Worm (Caenorhabditis elegans) whole organism, L2 larva: Measurements from ENCODE around the gene F35C11.4.

ENCODE experiments used
- C34F6.9 ChIP-seq: fragments of 150-350 bp; optimal IDR thresholded peaks from 2 replicates; lab custom pipeline; 2014; ENCODE audit warnings: missing biosample characterization, missing genetic modification characterization
- F13H6.1 ChIP-seq: sonication (generic microtip); optimal IDR thresholded peaks from 2 replicates; lab custom pipeline; 2016; ENCODE audit warnings: missing genetic modification characterization, missing compliant biosample characterization
- R02D3.7 ChIP-seq: fragments of 150-350 bp; optimal IDR thresholded peaks from 2 replicates; lab custom pipeline; 2014; ENCODE audit warnings: missing biosample characterization, missing genetic modification characterization
- alr-1 ChIP-seq: fragments of 150-350 bp; optimal IDR thresholded peaks from 2 replicates; lab custom pipeline; 2014; ENCODE audit warnings: missing biosample characterization, missing genetic modification characterization
- aly-2 ChIP-seq: fragments of 150-350 bp; optimal IDR thresholded peaks from 2 replicates; lab custom pipeline; 2014; ENCODE audit warnings: missing biosample characterization, missing genetic modification characterization
- ama-1 ChIP-seq: fragments of 150-350 bp; optimal IDR thresholded peaks from 2 replicates; lab custom pipeline; 2018; ENCODE audit warnings: inconsistent platforms
- blmp-1 ChIP-seq: sonication (generic microtip); optimal IDR thresholded peaks from 2 replicates; lab custom pipeline; 2017; ENCODE audit warnings: missing genetic modification characterization, mild to moderate bottlenecking, missing compliant biosample characterization, antibody characterized with exemption, moderate library complexity; ENCODE audit not compliant: insufficient read depth
- ceh-82 ChIP-seq: fragments of 150-350 bp; optimal IDR thresholded peaks from 2 replicates; lab custom pipeline; 2014; ENCODE audit warnings: missing biosample characterization, missing genetic modification characterization
- dmd-4 ChIP-seq: sonication (generic microtip); optimal IDR thresholded peaks from 2 replicates; lab custom pipeline; 2017; ENCODE audit warnings: missing biosample characterization, missing genetic modification characterization
- egl-27 ChIP-seq: sonication (generic microtip); optimal IDR thresholded peaks from 3 replicates; lab custom pipeline; 2017; ENCODE audit warnings: missing biosample characterization, missing genetic modification reagents, missing genetic modification characterization
- elt-3 ChIP-seq: sonication (generic microtip); optimal IDR thresholded peaks from 2 replicates; lab custom pipeline; 2017; ENCODE audit warnings: missing biosample characterization, missing genetic modification characterization
- fos-1 ChIP-seq: fragments of 150-350 bp; optimal IDR thresholded peaks from 2 replicates; lab custom pipeline; 2014; ENCODE audit warnings: missing biosample characterization, missing genetic modification characterization
- gmeb-1 ChIP-seq: fragments of 150-350 bp; optimal IDR thresholded peaks from 2 replicates; lab custom pipeline; 2014; ENCODE audit warnings: missing biosample characterization, missing genetic modification characterization
- lin-13 ChIP-seq: fragments of 150-350 bp; optimal IDR thresholded peaks from 2 replicates; lab custom pipeline; 2014; ENCODE audit warnings: missing biosample characterization, missing genetic modification reagents, missing genetic modification characterization
- lsy-2 ChIP-seq, 2 experiments: fragments of 150-350 bp in 1 of 2; sonication (generic microtip) in 1 of 2; optimal IDR thresholded peaks; 2 replicates each; lab custom pipeline; 2014 to 2017; ENCODE audit warnings: missing biosample characterization in 2 of 2, missing genetic modification characterization in 2 of 2
- mab-5 ChIP-seq: fragments of 150-350 bp; optimal IDR thresholded peaks from 2 replicates; lab custom pipeline; 2014; ENCODE audit warnings: missing biosample characterization, missing genetic modification characterization
- nhr-10 ChIP-seq: sonication (generic microtip); optimal IDR thresholded peaks from 2 replicates; lab custom pipeline; 2017; ENCODE audit warnings: missing biosample characterization, missing genetic modification characterization
- nhr-12 ChIP-seq: fragments of 150-350 bp; optimal IDR thresholded peaks from 2 replicates; lab custom pipeline; 2014; ENCODE audit warnings: missing biosample characterization, missing genetic modification characterization
- nhr-129 ChIP-seq: fragments of 150-350 bp; optimal IDR thresholded peaks from 2 replicates; lab custom pipeline; 2014; ENCODE audit warnings: missing biosample characterization, missing genetic modification characterization
- nhr-21 ChIP-seq: fragments of 150-350 bp; optimal IDR thresholded peaks from 2 replicates; lab custom pipeline; 2014; ENCODE audit warnings: missing biosample characterization, missing genetic modification characterization
- nhr-23 ChIP-seq: fragments of 150-350 bp; optimal IDR thresholded peaks from 2 replicates; lab custom pipeline; 2014; ENCODE audit warnings: missing biosample characterization, missing genetic modification reagents, missing genetic modification characterization
- nhr-77 ChIP-seq: fragments of 150-350 bp; optimal IDR thresholded peaks from 2 replicates; lab custom pipeline; 2014; ENCODE audit warnings: missing biosample characterization, missing genetic modification characterization
- peb-1 ChIP-seq: fragments of 150-350 bp; optimal IDR thresholded peaks from 2 replicates; lab custom pipeline; 2014; ENCODE audit warnings: missing biosample characterization, missing genetic modification characterization
- skn-1 ChIP-seq: sonication (generic microtip); optimal IDR thresholded peaks from 2 replicates; lab custom pipeline; 2017; ENCODE audit warnings: missing biosample characterization, missing genetic modification characterization
- sma-3 ChIP-seq: sonication (generic microtip); optimal IDR thresholded peaks from 2 replicates; lab custom pipeline; 2016; ENCODE audit warnings: missing genetic modification reagents, missing genetic modification characterization, missing compliant biosample characterization
- sma-9 ChIP-seq, 2 experiments: fragments of 150-350 bp in 1 of 2; sonication (generic microtip) in 1 of 2; optimal IDR thresholded peaks; 2 replicates each; lab custom pipeline; 2014 to 2016; ENCODE audit warnings: missing genetic modification characterization in 2 of 2, mild to moderate bottlenecking in 1 of 2, missing biosample characterization in 1 of 2, missing compliant biosample characterization in 1 of 2, missing genetic modification reagents in 1 of 2, moderate library complexity in 1 of 2
- snpc-4 ChIP-seq: fragments of 150-350 bp; optimal IDR thresholded peaks from 2 replicates; lab custom pipeline; 2014; ENCODE audit warnings: missing biosample characterization, missing genetic modification characterization
- unc-55 ChIP-seq: fragments of 150-350 bp; sonication (generic microtip); optimal IDR thresholded peaks from 3 replicates; lab custom pipeline; 2014; ENCODE audit warnings: missing biosample characterization, missing genetic modification reagents, missing genetic modification characterization
- unc-62 ChIP-seq: fragments of 150-350 bp; optimal IDR thresholded peaks from 2 replicates; lab custom pipeline; 2014; ENCODE audit warnings: missing biosample characterization, missing genetic modification reagents, missing genetic modification characterization
- ztf-1 ChIP-seq: fragments of 200-800 bp; sonication (Bioruptor generic); conservative IDR thresholded peaks from 2 replicates; pipeline ENCODE4 v1.3.6; 2022; ENCODE audit warnings: missing genetic modification characterization, missing compliant biosample characterization

Gene F35C11.4

ce11 chrII:8276057-8276456 is 27.3 kb downstream of the F35C11.4 start, which contains the start of the genes gei-14 and slc-25A32:
Gene gei-14 (minus strand): TSS chrII:8276231.
Gene slc-25A32 (plus strand): TSS chrII:8276298.
- peak; percentile 13 for TF ChIP-seq nhr-129 (tag; lab: Kevin White, UChicago)
- TF ChIP-seq nhr-12 (tag; lab: Kevin White, UChicago) = no peak
- TF ChIP-seq skn-1 (tag; lab: Kevin White, UChicago) = no peak
- TF ChIP-seq egl-27 (tag; lab: Kevin White, UChicago) = no peak
- TF ChIP-seq ceh-82 (tag; lab: Kevin White, UChicago) = no peak
- no peak for TF ChIP-seq unc-55
- TF ChIP-seq R02D3.7 (tag; lab: Kevin White, UChicago) = peak; percentile 85
- TF ChIP-seq lsy-2 (tag; optimal IDR thresholded peaks at IDR 0.05; lab: Kevin White, UChicago) = peak; percentile 59 to 83
- TF ChIP-seq F13H6.1 (tag; lab: Kevin White, UChicago) = no peak
- TF ChIP-seq nhr-23 (tag; lab: Kevin White, UChicago) = no peak
- no peak for TF ChIP-seq ztf-1 (GFP tag; lab: Robert Waterston, UW)
- no peak for TF ChIP-seq fos-1 (tag; lab: Kevin White, UChicago)
- no peak for TF ChIP-seq sma-3 (GFP tag; lab: Kevin White, UChicago)
- no peak for TF ChIP-seq unc-62 (GFP tag; lab: Kevin White, UChicago)
- no peak for TF ChIP-seq aly-2
- no peak for TF ChIP-seq elt-3 (tag; lab: Kevin White, UChicago)
- TF ChIP-seq snpc-4 = no peak
- TF ChIP-seq nhr-10 (tag; lab: Kevin White, UChicago) = no peak
- no peak for TF ChIP-seq mab-5
- TF ChIP-seq gmeb-1 (tag; lab: Kevin White, UChicago) = peak; percentile 89

ce11 chrII:8278415-8278814 is 29.6 kb downstream of the F35C11.4 start, which contains the start of the genes mrpl-10 and clec-142:
Gene mrpl-10 (minus strand): TSS chrII:8278515.
Gene clec-142 (plus strand): TSS chrII:8278678.
- no peak for TF ChIP-seq dmd-4 (tag; lab: Kevin White, UChicago)
- no peak for TF ChIP-seq peb-1
- TF ChIP-seq nhr-12 (tag; lab: Kevin White, UChicago) = no peak

ce11 chrII:8283158-8283717 is 34.4 kb downstream of the F35C11.4 start, which contains the start of the genes nst-1 and cct-4:
Gene nst-1 (minus strand): TSS chrII:8283208.
Gene cct-4 (plus strand): TSS chrII:8283667.
- no peak for TF ChIP-seq ceh-82 (tag; lab: Kevin White, UChicago)
- TF ChIP-seq lin-13 (GFP tag; lab: Kevin White, UChicago) = peak; percentile 6
- no peak for TF ChIP-seq nhr-21
- no peak for TF ChIP-seq peb-1
- TF ChIP-seq nhr-10 (tag; lab: Kevin White, UChicago) = no peak
- no peak for TF ChIP-seq nhr-12 (tag; lab: Kevin White, UChicago)
- TF ChIP-seq sma-9 (GFP tag; optimal IDR thresholded peaks at IDR 0.05; lab: Kevin White, UChicago) = no peak
- no peak for TF ChIP-seq sma-9 (tag; optimal IDR thresholded peaks at IDR 0.05; lab: Kevin White, UChicago)
- no peak for TF ChIP-seq nhr-23 (tag; lab: Kevin White, UChicago)
- no peak for TF ChIP-seq egl-27 (tag; lab: Kevin White, UChicago)
- TF ChIP-seq fos-1 (tag; lab: Kevin White, UChicago) = no peak
- TF ChIP-seq R02D3.7 (tag; lab: Kevin White, UChicago) = no peak
- no peak for TF ChIP-seq skn-1 (tag; lab: Kevin White, UChicago)
- TF ChIP-seq C34F6.9 (tag; lab: Kevin White, UChicago) = peak; percentile 54
- TF ChIP-seq gmeb-1 (tag; lab: Kevin White, UChicago) = peak; percentile 0
- TF ChIP-seq lsy-2 (tag; optimal IDR thresholded peaks at IDR 0.05; lab: Kevin White, UChicago) = peak in 1 of 2 experiments; percentile 73
- no peak for TF ChIP-seq snpc-4
- no peak for TF ChIP-seq alr-1
- no peak for TF ChIP-seq nhr-77 (tag; lab: Kevin White, UChicago)
- TF ChIP-seq unc-62 (GFP tag; lab: Kevin White, UChicago) = no peak
- no peak for TF ChIP-seq sma-3 (GFP tag; lab: Kevin White, UChicago)
- TF ChIP-seq blmp-1 = no peak
- TF ChIP-seq, all 48 proteins: peak for 4

ce11 chrII:8285837-8286236 is 37.0 kb downstream of the F35C11.4 start:
- peak; percentile 42 for TF ChIP-seq ama-1 (lab: Kevin White, UChicago)

ce11 chrII:8295296-8295695 is 46.5 kb downstream of the F35C11.4 start, which contains the start of gene nlp-55:
Gene nlp-55 (minus strand): TSS chrII:8295396.
- no peak for TF ChIP-seq elt-3 (tag; lab: Kevin White, UChicago)
